Worm (Caenorhabditis elegans) whole organism, L1 larva: ENCODE results near the gene H10D18.1.

Experiments used
- aly-2 ChIP-seq: fragments of 150-350 bp; optimal IDR thresholded peaks from 2 replicates; lab custom pipeline; 2014; ENCODE audit warnings: missing biosample characterization, missing genetic modification characterization
- ces-1 ChIP-seq: fragments of 150-350 bp; optimal IDR thresholded peaks from 2 replicates; lab custom pipeline; 2014; ENCODE audit warnings: missing biosample characterization, missing genetic modification reagents, missing genetic modification characterization
- ets-5 ChIP-seq: fragments of 200-800 bp; sonication (Bioruptor generic); IDR thresholded peaks from 2 replicates; pipeline ENCODE4 v1.3.6; 2022; ENCODE audit warnings: missing genetic modification characterization, missing compliant biosample characterization
- fkh-10 ChIP-seq: sonication (generic microtip); optimal IDR thresholded peaks from 2 replicates; lab custom pipeline; 2017; ENCODE audit warnings: missing biosample characterization, missing genetic modification reagents, missing genetic modification characterization
- mdl-1 ChIP-seq, 2 experiments: fragments of 150-350 bp; optimal IDR thresholded peaks; 2 replicates each; lab custom pipeline; 2014 to 2017; ENCODE audit warnings: missing biosample characterization in 2 of 2, missing genetic modification characterization in 2 of 2, inconsistent platforms in 1 of 2
- unc-62 ChIP-seq: fragments of 150-350 bp; optimal IDR thresholded peaks from 2 replicates; lab custom pipeline; 2014; ENCODE audit warnings: missing biosample characterization, missing genetic modification reagents, missing genetic modification characterization

DNA sequence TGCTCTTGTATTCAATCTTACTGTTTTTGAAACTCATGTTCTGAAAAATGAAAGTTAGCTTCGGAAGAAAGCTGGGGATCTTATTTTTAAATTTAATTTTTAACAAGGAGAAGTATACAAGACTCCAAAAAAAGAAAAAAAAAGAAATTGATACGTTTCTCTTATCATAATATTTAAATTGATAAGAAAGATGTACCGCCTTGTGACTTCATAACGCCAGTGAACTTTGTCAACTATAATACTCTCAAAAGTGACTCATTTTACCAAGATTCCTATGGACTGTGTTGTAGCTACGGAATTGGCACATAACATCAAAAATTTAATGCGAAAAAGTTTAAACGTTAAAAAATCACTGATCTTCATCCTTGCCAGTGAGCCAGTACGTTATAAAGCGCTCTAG is 36.7 kb downstream of the H10D18.1 start:
- TF ChIP-seq mdl-1 (tag; optimal IDR thresholded peaks at IDR 0.05; lab: Kevin White, UChicago) (no peak), unc-62 (GFP tag; lab: Kevin White, UChicago) (no peak), aly-2 (tag; lab: Kevin White, UChicago) (no peak), ces-1 (GFP tag; lab: Kevin White, UChicago) (no peak), ets-5 (GFP tag; lab: Robert Waterston, UW) (no peak), fkh-10 (GFP tag; lab: Kevin White, UChicago) (no peak)
